Fruit fly (Drosophila melanogaster) whole organism, embryonic: ENCODE results near the gene lin-52.

Experiments
- Awh ChIP-seq: fragments of 200-800 bp; sonication (Bioruptor generic); IDR thresholded peaks from 2 replicates; pipeline ENCODE4, ENCODE4 v1.3.6; 2022; ENCODE audit warnings: missing biosample characterization, missing genetic modification characterization
- Blimp-1 ChIP-seq: fragments of 200-800 bp; sonication (Bioruptor generic); optimal IDR thresholded peaks from 3 replicates; lab custom pipeline; 2018; ENCODE audit warnings: missing biosample characterization, missing genetic modification characterization, mild to moderate bottlenecking, moderate library complexity, missing genetic modification reagents
- CG10147 ChIP-seq: fragments of 200-800 bp; sonication (Bioruptor generic); optimal IDR thresholded peaks from 2 replicates; lab custom pipeline; 2019; ENCODE audit warnings: missing biosample characterization, mild to moderate bottlenecking, missing genetic modification characterization, moderate library complexity
- CG10431 ChIP-seq: fragments of 200-800 bp; sonication (Bioruptor generic); optimal IDR thresholded peaks from 3 replicates; lab custom pipeline; 2018; ENCODE audit warnings: missing biosample characterization, mild to moderate bottlenecking, missing genetic modification characterization
- CG13894 ChIP-seq: fragments of 200-800 bp; sonication (Bioruptor generic); optimal IDR thresholded peaks from 3 replicates; lab custom pipeline; 2018; ENCODE audit warnings: missing biosample characterization, mild to moderate bottlenecking, missing genetic modification characterization, moderate library complexity
- CG15073 ChIP-seq: fragments of 200-800 bp; sonication (Bioruptor generic); optimal IDR thresholded peaks from 2 replicates; lab custom pipeline; 2016; ENCODE audit warnings: missing biosample characterization, missing genetic modification characterization
- CG16813 ChIP-seq: fragments of 200-800 bp; sonication (Bioruptor generic); IDR thresholded peaks from 3 replicates; pipeline ENCODE4 v1.3.6; 2022; ENCODE audit warnings: missing biosample characterization, missing genetic modification characterization; ENCODE audit not compliant: partially characterized antibody
- CG17912 ChIP-seq: fragments of 200-800 bp; sonication (Bioruptor generic); optimal IDR thresholded peaks from 2 replicates; lab custom pipeline; 2018; ENCODE audit warnings: missing biosample characterization, mild to moderate bottlenecking, missing genetic modification characterization
- CG2120 ChIP-seq: fragments of 200-800 bp; sonication (Bioruptor generic); optimal IDR thresholded peaks from 3 replicates; lab custom pipeline; 2016; ENCODE audit warnings: missing biosample characterization, missing genetic modification characterization
- CG2199 ChIP-seq: fragments of 200-800 bp; sonication (Bioruptor generic); IDR thresholded peaks from 3 replicates; pipeline ENCODE4 v1.3.6; 2022; ENCODE audit warnings: missing biosample characterization, missing genetic modification characterization
- CG31224 ChIP-seq: fragments of 200-800 bp; sonication (Bioruptor generic); IDR thresholded peaks from 2 replicates; pipeline ENCODE4 v1.3.6; 2022; ENCODE audit warnings: missing biosample characterization, missing genetic modification characterization
- CG31365 ChIP-seq: fragments of 200-800 bp; sonication (Bioruptor generic); optimal IDR thresholded peaks from 2 replicates; lab custom pipeline; 2018; ENCODE audit warnings: missing biosample characterization, mild to moderate bottlenecking, missing genetic modification characterization
- CG32772 ChIP-seq: fragments of 200-800 bp; sonication (Bioruptor generic); IDR thresholded peaks from 2 replicates; pipeline ENCODE4 v1.3.6; 2022; ENCODE audit warnings: missing biosample characterization, missing genetic modification characterization
- CG34224 ChIP-seq: fragments of 200-800 bp; sonication (Bioruptor generic); IDR thresholded peaks from 3 replicates; pipeline ENCODE4 v1.3.6; 2022; ENCODE audit warnings: missing biosample characterization, missing genetic modification characterization; ENCODE audit not compliant: partially characterized antibody
- CG4404 ChIP-seq: fragments of 200-800 bp; sonication (Bioruptor generic); IDR thresholded peaks from 2 replicates; pipeline ENCODE4 v1.3.6; 2022; ENCODE audit warnings: missing biosample characterization, missing genetic modification characterization
- CG4617 ChIP-seq: fragments of 200-800 bp; sonication (Bioruptor generic); optimal IDR thresholded peaks from 3 replicates; lab custom pipeline; 2016; ENCODE audit warnings: missing biosample characterization, missing genetic modification characterization, borderline replicate concordance
- CG6765 ChIP-seq: fragments of 200-800 bp; sonication (Bioruptor generic); optimal IDR thresholded peaks from 3 replicates; lab custom pipeline; 2017; ENCODE audit warnings: missing biosample characterization, mild to moderate bottlenecking, missing genetic modification characterization
- CG6791 ChIP-seq: fragments of 200-800 bp; sonication (Bioruptor generic); IDR thresholded peaks from 3 replicates; pipeline ENCODE4 v1.3.6; 2022; ENCODE audit warnings: missing biosample characterization, missing genetic modification characterization; ENCODE audit not compliant: partially characterized antibody
- CG7839 ChIP-seq: fragments of 200-800 bp; sonication (Bioruptor generic); optimal IDR thresholded peaks from 3 replicates; lab custom pipeline; 2018; ENCODE audit warnings: missing biosample characterization, mild to moderate bottlenecking, missing genetic modification characterization, moderate library complexity
- CkIIα-i1 ChIP-seq: fragments of 200-800 bp; sonication (Bioruptor generic); IDR thresholded peaks from 2 replicates; pipeline ENCODE4 v1.3.6; 2022; ENCODE audit warnings: missing biosample characterization, missing genetic modification characterization
- Doc3 ChIP-seq: fragments of 200-800 bp; sonication (Bioruptor generic); IDR thresholded peaks from 3 replicates; pipeline ENCODE4 v1.3.6; 2022; ENCODE audit warnings: missing biosample characterization, missing genetic modification characterization; ENCODE audit not compliant: partially characterized antibody
- Dref ChIP-seq: fragments of 200-800 bp; sonication (Bioruptor generic); IDR thresholded peaks from 2 replicates; pipeline ENCODE4 v1.3.6; 2022; ENCODE audit warnings: missing biosample characterization, missing genetic modification characterization
- HLH4C ChIP-seq: fragments of 200-800 bp; sonication (Bioruptor generic); IDR thresholded peaks from 3 replicates; pipeline ENCODE4 v1.3.6; 2022; ENCODE audit warnings: missing biosample characterization, missing genetic modification characterization; ENCODE audit not compliant: partially characterized antibody
- Hr78 ChIP-seq, 2 experiments: fragments of 200-800 bp in 1 of 2; fragments of >200 bp in 1 of 2; sonication (Bioruptor generic) in 1 of 2; optimal IDR thresholded peaks; 2 replicates each; lab custom pipeline; 2017 to 2019; ENCODE audit warnings: missing biosample characterization in 2 of 2, missing genetic modification characterization in 2 of 2, mild to moderate bottlenecking in 1 of 2, moderate library complexity in 1 of 2
- Nf-YA ChIP-seq: fragments of 200-800 bp; sonication (Bioruptor generic); IDR thresholded peaks from 2 replicates; pipeline ENCODE4 v1.3.6; 2022; ENCODE audit warnings: missing biosample characterization, missing genetic modification characterization
- Opbp ChIP-seq: fragments of 200-800 bp; sonication (Bioruptor generic); IDR thresholded peaks from 3 replicates; pipeline ENCODE4 v1.3.6; 2022; ENCODE audit warnings: missing biosample characterization, missing genetic modification characterization; ENCODE audit not compliant: partially characterized antibody
- Optix ChIP-seq: fragments of 200-800 bp; sonication (Bioruptor generic); IDR thresholded peaks from 3 replicates; pipeline ENCODE4 v1.3.6; 2022; ENCODE audit warnings: missing biosample characterization, missing genetic modification characterization
- Pdp1 ChIP-seq, 2 experiments: fragments of 200-800 bp; sonication (Bioruptor generic); optimal IDR thresholded peaks; 3 replicates each; lab custom pipeline; 2016; ENCODE audit warnings: missing biosample characterization in 2 of 2, missing genetic modification characterization in 2 of 2, mild to moderate bottlenecking in 1 of 2, moderate library complexity in 1 of 2
- Scr ChIP-seq: fragments of 200-800 bp; sonication (Bioruptor generic); IDR thresholded peaks from 2 replicates; pipeline ENCODE4 v1.3.6; 2022; ENCODE audit warnings: missing biosample characterization, missing genetic modification characterization; ENCODE audit not compliant: partially characterized antibody
- Sox102F ChIP-seq: fragments of 200-800 bp; sonication (Bioruptor generic); optimal IDR thresholded peaks from 2 replicates; lab custom pipeline; 2018; ENCODE audit warnings: missing biosample characterization, mild to moderate bottlenecking, missing genetic modification characterization, moderate library complexity
- Trl ChIP-seq, 3 experiments: fragments of >200 bp in 2 of 3; fragments of 200-800 bp in 1 of 3; sonication (Bioruptor generic) in 1 of 3; optimal IDR thresholded peaks; 2 replicates in 1 of 3; 3 replicates in 2 of 3; lab custom pipeline; 2016 to 2017; ENCODE audit warnings: missing biosample characterization in 1 of 3, missing genetic modification characterization in 1 of 3
- Vsx1 ChIP-seq: fragments of 200-800 bp; sonication (Bioruptor generic); optimal IDR thresholded peaks from 2 replicates; lab custom pipeline; 2017; ENCODE audit warnings: missing biosample characterization, mild to moderate bottlenecking, missing genetic modification characterization, missing genetic modification reagents
- amos ChIP-seq: fragments of 200-800 bp; sonication (Bioruptor generic); IDR thresholded peaks from 2 replicates; pipeline ENCODE4 v1.3.6; 2022; ENCODE audit warnings: missing biosample characterization, missing genetic modification characterization; ENCODE audit not compliant: partially characterized antibody
- ato ChIP-seq: fragments of 200-800 bp; sonication (Bioruptor generic); IDR thresholded peaks from 2 replicates; pipeline ENCODE4 v1.3.6; 2022; ENCODE audit warnings: missing biosample characterization, missing genetic modification characterization; ENCODE audit not compliant: partially characterized antibody
- chinmo ChIP-seq: fragments of 200-800 bp; sonication (Bioruptor generic); IDR thresholded peaks from 4 replicates; pipeline ENCODE4 v1.3.6; 2022; ENCODE audit warnings: missing biosample characterization, missing genetic modification characterization; ENCODE audit not compliant: partially characterized antibody
- crc ChIP-seq: fragments of 200-800 bp; sonication (Bioruptor generic); optimal IDR thresholded peaks from 2 replicates; lab custom pipeline; 2016; ENCODE audit warnings: missing biosample characterization, missing genetic modification characterization
- crol ChIP-seq: fragments of 200-800 bp; sonication (Bioruptor generic); IDR thresholded peaks from 2 replicates; pipeline ENCODE4 v1.3.6; 2022; ENCODE audit warnings: missing biosample characterization, missing genetic modification characterization
- fd102C ChIP-seq: fragments of 200-800 bp; sonication (Bioruptor generic); optimal IDR thresholded peaks from 2 replicates; lab custom pipeline; 2018; ENCODE audit warnings: missing biosample characterization, mild to moderate bottlenecking, missing genetic modification characterization, moderate library complexity
- gcm ChIP-seq: fragments of 200-800 bp; sonication (Bioruptor generic); optimal IDR thresholded peaks from 2 replicates; lab custom pipeline; 2019; ENCODE audit warnings: missing biosample characterization, mild to moderate bottlenecking, missing genetic modification characterization, moderate library complexity
- kay ChIP-seq: fragments of 200-800 bp; sonication (Bioruptor generic); optimal IDR thresholded peaks from 2 replicates; lab custom pipeline; 2016; ENCODE audit warnings: missing biosample characterization, missing genetic modification characterization
- klu ChIP-seq: fragments of 200-800 bp; sonication (Bioruptor generic); IDR thresholded peaks from 2 replicates; pipeline ENCODE4 v1.3.6; 2022; ENCODE audit warnings: missing biosample characterization, missing genetic modification characterization
- sd ChIP-seq: fragments of 200-800 bp; sonication (Bioruptor generic); optimal IDR thresholded peaks from 3 replicates; lab custom pipeline; 2018; ENCODE audit warnings: missing biosample characterization, mild to moderate bottlenecking, missing genetic modification characterization, moderate library complexity
- sisA ChIP-seq: fragments of 200-800 bp; sonication (Bioruptor generic); IDR thresholded peaks from 2 replicates; pipeline ENCODE4 v1.3.6; 2022; ENCODE audit warnings: missing biosample characterization, missing genetic modification characterization
- stc ChIP-seq: fragments of 200-800 bp; sonication (Bioruptor generic); IDR thresholded peaks from 2 replicates; pipeline ENCODE4 v1.3.6; 2022; ENCODE audit warnings: missing biosample characterization, missing genetic modification characterization
- tgo ChIP-seq: fragments of 200-800 bp; sonication (Bioruptor generic); IDR thresholded peaks from 3 replicates; pipeline ENCODE4 v1.3.6; 2022; ENCODE audit warnings: missing biosample characterization, missing genetic modification characterization
- z ChIP-seq: fragments of 200-800 bp; sonication (Bioruptor generic); IDR thresholded peaks from 3 replicates; pipeline ENCODE4 v1.3.6; 2022; ENCODE audit warnings: missing biosample characterization, missing genetic modification characterization

The lin-52 gene

dm6 chrX:5763443-5764000 lies 8.8 kb upstream of the lin-52 start (continued):
- TF ChIP-seq CG6791 (GFP tag; lab: Robert Waterston, UW) (peak; percentile 44; the same call in 1 of the 3 replicates), CG17912 (no peak), Dref (GFP tag; lab: Robert Waterston, UW) (peak; percentile 55), Doc3 (0 out of 3 replicates have a peak, but pooled peaks have one; percentile 15), HLH4C (GFP tag; lab: Robert Waterston, UW) (peak; percentile 19; the same call in 1 of the 3 replicates), sisA (GFP tag; lab: Robert Waterston, UW) (no peak), Nf-YA (GFP tag; lab: Robert Waterston, UW) (no peak), Opbp (GFP tag; lab: Robert Waterston, UW) (peak; percentile 54; the same call in 1 of the 3 replicates), CG16813 (GFP tag; lab: Robert Waterston, UW) (peak; percentile 24; the same call in 1 of the 3 replicates), CG7839 (no peak), CG10147 (peak; percentile 65), chinmo (GFP tag; lab: Robert Waterston, UW) (0 out of 4 replicates have a peak, but pooled peaks have one; percentile 47), fd102C (GFP tag; lab: Kevin White, UChicago) (no peak), CG31365 (no peak), tgo (GFP tag; lab: Robert Waterston, UW) (no peak), Trl (optimal IDR thresholded peaks at IDR 0.05; lab: Kevin White, UChicago) (no peak), Trl (GFP tag; optimal IDR thresholded peaks at IDR 0.05; lab: Kevin White, UChicago) (no peak), CkIIα-i1 (GFP tag; lab: Robert Waterston, UW) (no peak), CG10431 (GFP tag; lab: Kevin White, UChicago) (peak; percentile 94), amos (GFP tag; lab: Robert Waterston, UW) (peak; percentile 20; the same call in 1 of the 2 replicates), CG34224 (GFP tag; lab: Robert Waterston, UW) (peak; percentile 18; the same call in 1 of the 3 replicates), crc (GFP tag; lab: Kevin White, UChicago) (no peak), Scr (peak; percentile 18)

- TF ChIP-seq kay (GFP tag; lab: Kevin White, UChicago): no peak
- no peak for TF ChIP-seq Vsx1
- no peak for TF ChIP-seq sd (tag; lab: Kevin White, UChicago)
- 0 out of 3 replicates have a peak, but pooled peaks have one; percentile 24 for TF ChIP-seq CG6791 (GFP tag; lab: Robert Waterston, UW)
- TF ChIP-seq Awh: no peak
- 0 out of 3 replicates have a peak, but pooled peaks have one; percentile 20 for TF ChIP-seq z (GFP tag; lab: Robert Waterston, UW)
- TF ChIP-seq Optix (GFP tag; lab: Robert Waterston, UW): no peak
- peak; percentile 92 for TF ChIP-seq crol (GFP tag; lab: Robert Waterston, UW)
- no peak for TF ChIP-seq ato (GFP tag; lab: Robert Waterston, UW)
- no peak for TF ChIP-seq klu
- TF ChIP-seq CG4617 (GFP tag; lab: Kevin White, UChicago): no peak
- TF ChIP-seq Hr78 (GFP tag; optimal IDR thresholded peaks at IDR 0.05; lab: Kevin White, UChicago): peak in 1 of 2 experiments; percentile 81
- no peak for TF ChIP-seq CG6765 (GFP tag; lab: Kevin White, UChicago)
- TF ChIP-seq CG32772 (GFP tag; lab: Robert Waterston, UW): peak; percentile 50; the same call in 1 of the 2 replicates
- peak; percentile 79; the same call in 1 of the 3 replicates for TF ChIP-seq CG2199 (GFP tag; lab: Robert Waterston, UW)
- TF ChIP-seq Blimp-1 (GFP tag; lab: Kevin White, UChicago): peak; percentile 85
- peak in 1 of 2 experiments; percentile 84 for TF ChIP-seq Pdp1 (GFP tag; optimal IDR thresholded peaks at IDR 0.05; lab: Kevin White, UChicago)
- no peak for TF ChIP-seq CG31224 (GFP tag; lab: Robert Waterston, UW)
- TF ChIP-seq CG10431 (GFP tag; lab: Kevin White, UChicago): peak; percentile 90
- TF ChIP-seq gcm: no peak
- TF ChIP-seq stc: 0 out of 2 replicates have a peak, but pooled peaks have one; percentile 9
- 0 out of 4 replicates have a peak, but pooled peaks have one; percentile 16 for TF ChIP-seq chinmo (GFP tag; lab: Robert Waterston, UW)
- TF ChIP-seq CG2120: no peak
- TF ChIP-seq CG4404 (GFP tag; lab: Robert Waterston, UW): no peak
- TF ChIP-seq Sox102F (GFP tag; lab: Kevin White, UChicago): no peak
- no peak for TF ChIP-seq CG13894 (tag; lab: Kevin White, UChicago)
- TF ChIP-seq CG15073: no peak
Measured at dm6 chrX:5756146-5756545, 1.4 kb upstream of the lin-52 start.
